Fruit fly (Drosophila melanogaster): ENCODE data around the gene CG9692.
A peak's percentile ranks its signal among the peaks of the same experiment; 100 is the strongest.

Gene CG9692

dm6 chr3L:16749726-16750125 lies 45.0 kb downstream of the CG9692 start (continued):
- TF ChIP-seq sim (GFP tag; IDR thresholded peaks at IDR 0.05) (0 out of 2 replicates have a peak, but pooled peaks have one; percentile 13), CG33557 (GFP tag; optimal IDR thresholded peaks at IDR 0.05) (peak; percentile 61), CG17186 (GFP tag; optimal IDR thresholded peaks at IDR 0.05) (no peak), CG17612 (GFP tag; IDR thresholded peaks at IDR 0.05) (no peak), Hmx (GFP tag; optimal IDR thresholded peaks at IDR 0.05) (no peak), Xbp1 (GFP tag; optimal IDR thresholded peaks at IDR 0.05) (no peak), gsb-n (tag; optimal IDR thresholded peaks at IDR 0.05) (peak; percentile 44), Lhr (GFP tag; optimal IDR thresholded peaks at IDR 0.05) (no peak), crc (GFP tag; optimal IDR thresholded peaks at IDR 0.05) (no peak), CG12299 (tag; optimal IDR thresholded peaks at IDR 0.05) (no peak), HLHmδ (GFP tag; optimal IDR thresholded peaks at IDR 0.05) (no peak), ac (GFP tag; optimal IDR thresholded peaks at IDR 0.05) (no peak), Stat92E (GFP tag; optimal IDR thresholded peaks at IDR 0.05) (no peak), Atf-2 (GFP tag; optimal IDR thresholded peaks at IDR 0.05) (no peak), CG1647 (GFP tag; optimal IDR thresholded peaks at IDR 0.05) (no peak), br (optimal IDR thresholded peaks at IDR 0.05) (no peak), psq (GFP tag; optimal IDR thresholded peaks at IDR 0.05) (no peak), ab (GFP tag; optimal IDR thresholded peaks at IDR 0.05) (no peak), Hsf (GFP tag; optimal IDR thresholded peaks at IDR 0.05) (no peak), CG2129 (GFP tag; IDR thresholded peaks at IDR 0.05; ENCODE audit: partially characterized antibody) (no peak), CG18476 (GFP tag; optimal IDR thresholded peaks at IDR 0.05) (no peak), CG8924 (tag; optimal IDR thresholded peaks at IDR 0.05) (peak; percentile 32), Ets65A (GFP tag) (no peak), ap (GFP tag; IDR thresholded peaks at IDR 0.05) (no peak), pnt (GFP tag; optimal IDR thresholded peaks at IDR 0.05) (no peak), kay (GFP tag; optimal IDR thresholded peaks at IDR 0.05) (no peak), CG8089 (GFP tag; optimal IDR thresholded peaks at IDR 0.05) (no peak), unpg (GFP tag; optimal IDR thresholded peaks at IDR 0.05) (peak; percentile 18), Sry-δ (GFP tag; optimal IDR thresholded peaks at IDR 0.05) (no peak), Ssrp (tag; optimal IDR thresholded peaks at IDR 0.05) (peak; percentile 9), corto (GFP tag; optimal IDR thresholded peaks at IDR 0.05) (no peak), NfI (GFP tag; optimal IDR thresholded peaks at IDR 0.05) (no peak), nom (GFP tag; optimal IDR thresholded peaks at IDR 0.05) (no peak), zfh1 (GFP tag; IDR thresholded peaks at IDR 0.05) (peak; percentile 50; the same call in 1 of the 3 replicates), Mad (GFP tag; optimal IDR thresholded peaks at IDR 0.05) (no peak), Dad (GFP tag; optimal IDR thresholded peaks at IDR 0.05) (no peak), h (optimal IDR thresholded peaks at IDR 0.05) (no peak), CG10321 (GFP tag; IDR thresholded peaks at IDR 0.05) (no peak), bsh (GFP tag; optimal IDR thresholded peaks at IDR 0.05) (peak; percentile 26 to 43), CG7928 (GFP tag; optimal IDR thresholded peaks at IDR 0.05) (no peak), CG6765 (GFP tag; optimal IDR thresholded peaks at IDR 0.05) (no peak), CoRest (tag; optimal IDR thresholded peaks at IDR 0.05) (peak; percentile 6), bcd (GFP tag; optimal IDR thresholded peaks at IDR 0.05) (no peak), CG16863 (GFP tag; optimal IDR thresholded peaks at IDR 0.05) (no peak), CG11723 (GFP tag; optimal IDR thresholded peaks at IDR 0.05) (no peak), CG16779 (GFP tag; IDR thresholded peaks at IDR 0.05) (no peak), run (tag; optimal IDR thresholded peaks at IDR 0.05) (no peak), CG18262 (tag; optimal IDR thresholded peaks at IDR 0.05) (peak; percentile 70), NFAT (GFP tag; IDR thresholded peaks at IDR 0.05) (no peak), Hr78 (GFP tag; optimal IDR thresholded peaks at IDR 0.05) (no peak), CG11456 (GFP tag; IDR thresholded peaks at IDR 0.05) (no peak), HLH3B (GFP tag; IDR thresholded peaks at IDR 0.05) (no peak)

Data from whole organism, embryonic.